Fruit fly (Drosophila melanogaster): ENCODE measurements around the gene Sgs8.
A peak's percentile ranks its signal among the peaks of the same experiment; 100 is the strongest.

Sgs8 gene

DNA sequence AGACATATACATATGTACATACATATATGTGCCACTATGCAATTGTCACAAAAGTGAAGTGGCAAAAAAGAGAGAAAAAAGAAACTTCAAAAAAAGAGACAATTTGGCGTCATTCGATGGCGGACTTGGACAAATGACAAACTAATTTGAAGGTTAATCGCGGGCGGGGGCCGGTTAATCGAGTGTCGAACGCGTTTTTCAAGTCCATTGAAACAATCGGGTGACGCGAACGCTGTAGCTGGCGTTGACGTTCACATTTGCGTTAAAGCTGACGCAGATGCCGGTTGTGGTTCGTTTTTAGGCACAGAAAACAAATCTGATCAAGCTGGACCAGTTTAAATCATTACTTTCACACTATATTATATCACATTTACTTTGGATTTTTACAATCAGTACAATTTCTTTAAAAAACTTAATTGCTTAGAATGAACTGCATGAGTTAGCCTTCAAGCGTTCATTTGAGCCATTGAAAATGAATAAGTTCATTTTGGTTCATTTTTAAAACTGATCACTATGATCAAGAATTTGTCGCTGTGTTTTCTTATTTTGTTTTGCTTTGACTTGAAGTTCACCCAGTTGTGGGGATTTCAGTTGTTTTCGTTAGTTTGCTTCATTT is 24.6 kb upstream of the Sgs8 start (continued):
- TF ChIP-seq CG7357 (GFP tag; IDR thresholded peaks at IDR 0.05): no peak
- TF ChIP-seq slbo (GFP tag; IDR thresholded peaks at IDR 0.05): peak; percentile 66
- no peak for TF ChIP-seq Hey (tag; optimal IDR thresholded peaks at IDR 0.05)
- no peak for TF ChIP-seq mld (GFP tag; IDR thresholded peaks at IDR 0.05; ENCODE audit: partially characterized antibody)
- no peak for TF ChIP-seq Asciz (GFP tag; optimal IDR thresholded peaks at IDR 0.05)
- TF ChIP-seq Doc2 (GFP tag; IDR thresholded peaks at IDR 0.05): no peak
- peak; percentile 54 for TF ChIP-seq Oli (tag; optimal IDR thresholded peaks at IDR 0.05)
- no peak for TF ChIP-seq stwl (tag; optimal IDR thresholded peaks at IDR 0.05)
- TF ChIP-seq CG3065 (GFP tag; optimal IDR thresholded peaks at IDR 0.05): no peak
- no peak for TF ChIP-seq CG30431 (GFP tag; optimal IDR thresholded peaks at IDR 0.05)
- peak; percentile 56 for TF ChIP-seq lab (GFP tag; optimal IDR thresholded peaks at IDR 0.05)
- TF ChIP-seq CG30403 (GFP tag; optimal IDR thresholded peaks at IDR 0.05): peak; percentile 52
- no peak for TF ChIP-seq CHES-1-like (GFP tag; optimal IDR thresholded peaks at IDR 0.05)
- no peak for TF ChIP-seq CG8944 (GFP tag; optimal IDR thresholded peaks at IDR 0.05)
- no peak for TF ChIP-seq gsb (GFP tag; IDR thresholded peaks at IDR 0.05)
- peak; percentile 18 for TF ChIP-seq zf30C (GFP tag; optimal IDR thresholded peaks at IDR 0.05)
- TF ChIP-seq onecut (GFP tag; IDR thresholded peaks at IDR 0.05): no peak
- TF ChIP-seq gcm (GFP tag; optimal IDR thresholded peaks at IDR 0.05): no peak
- no peak for TF ChIP-seq her (GFP tag; optimal IDR thresholded peaks at IDR 0.05)
- no peak for TF ChIP-seq oc (tag; optimal IDR thresholded peaks at IDR 0.05)
- TF ChIP-seq Nf-YB (GFP tag; optimal IDR thresholded peaks at IDR 0.05): no peak
- TF ChIP-seq H2.0 (GFP tag; IDR thresholded peaks at IDR 0.05): peak; percentile 28; the same call in 1 of the 2 replicates
- TF ChIP-seq Six4 (GFP tag; optimal IDR thresholded peaks at IDR 0.05): no peak
- TF ChIP-seq CG17612 (GFP tag; IDR thresholded peaks at IDR 0.05): no peak
- TF ChIP-seq Pdp1 (GFP tag; optimal IDR thresholded peaks at IDR 0.05): peak; percentile 29 to 48
- no peak for TF ChIP-seq shn (GFP tag; optimal IDR thresholded peaks at IDR 0.05)
- TF ChIP-seq corto (GFP tag; optimal IDR thresholded peaks at IDR 0.05): no peak
- TF ChIP-seq CG13123 (GFP tag; optimal IDR thresholded peaks at IDR 0.05): no peak
- TF ChIP-seq CG7786 (GFP tag; optimal IDR thresholded peaks at IDR 0.05): peak; percentile 32
- TF ChIP-seq Elba2 (GFP tag; optimal IDR thresholded peaks at IDR 0.05): no peak
- TF ChIP-seq CG1603 (tag; optimal IDR thresholded peaks at IDR 0.05): peak; percentile 9
- TF ChIP-seq dan (GFP tag; IDR thresholded peaks at IDR 0.05): no peak
- TF ChIP-seq CG14860 (GFP tag; IDR thresholded peaks at IDR 0.05; ENCODE audit: partially characterized antibody): no peak
- peak; percentile 25 for TF ChIP-seq D19A (tag; optimal IDR thresholded peaks at IDR 0.05)
- TF ChIP-seq zfh2 (GFP tag; optimal IDR thresholded peaks at IDR 0.05): peak; percentile 19
- TF ChIP-seq CG6654 (GFP tag; optimal IDR thresholded peaks at IDR 0.05): no peak
- TF ChIP-seq pita (GFP tag; optimal IDR thresholded peaks at IDR 0.05): no peak
- TF ChIP-seq Atf3 (GFP tag; optimal IDR thresholded peaks at IDR 0.05): no peak
- peak; percentile 49 for TF ChIP-seq Dad (GFP tag; optimal IDR thresholded peaks at IDR 0.05)
- peak; percentile 66 for TF ChIP-seq Sox100B (GFP tag; optimal IDR thresholded peaks at IDR 0.05)
- no peak for TF ChIP-seq CkIIα-i1 (GFP tag; IDR thresholded peaks at IDR 0.05)
- TF ChIP-seq Rx (GFP tag; IDR thresholded peaks at IDR 0.05): no peak
- TF ChIP-seq CG14667 (GFP tag; IDR thresholded peaks at IDR 0.05): no peak
- no peak for TF ChIP-seq ara (GFP tag; IDR thresholded peaks at IDR 0.05)
- TF ChIP-seq dysf (GFP tag; IDR thresholded peaks at IDR 0.05): peak; percentile 67; the same call in 2 of the 3 replicates
- TF ChIP-seq tup (GFP tag; optimal IDR thresholded peaks at IDR 0.05): no peak
- no peak for TF ChIP-seq CG11247 (GFP tag; IDR thresholded peaks at IDR 0.05)
- TF ChIP-seq CG10959 (GFP tag; IDR thresholded peaks at IDR 0.05): no peak
- TF ChIP-seq Side (GFP tag; optimal IDR thresholded peaks at IDR 0.05): no peak
- TF ChIP-seq hth (optimal IDR thresholded peaks at IDR 0.05): no peak
- no peak for TF ChIP-seq Jarid2 (GFP tag; optimal IDR thresholded peaks at IDR 0.05)
- no peak for TF ChIP-seq CG14441 (GFP tag; IDR thresholded peaks at IDR 0.05)
